Worm (Caenorhabditis elegans) whole organism, early embryonic: Measurements from ENCODE around the gene col-160.

Experiments used
- B0310.2 ChIP-seq: sonication (generic microtip); optimal IDR thresholded peaks from 2 replicates; lab custom pipeline; 2016; ENCODE audit warnings: mild to moderate bottlenecking, missing genetic modification characterization, missing compliant biosample characterization
- F13C5.2 ChIP-seq: sonication (generic microtip); optimal IDR thresholded peaks from 2 replicates; lab custom pipeline; 2017; ENCODE audit warnings: mild to moderate bottlenecking, missing genetic modification characterization, inconsistent platforms, missing compliant biosample characterization
- aly-1 ChIP-seq: sonication (generic microtip); optimal IDR thresholded peaks from 2 replicates; lab custom pipeline; 2016; ENCODE audit warnings: missing genetic modification characterization, missing compliant biosample characterization
- ama-1 ChIP-seq: fragments of 150-350 bp; optimal IDR thresholded peaks from 2 replicates; lab custom pipeline; 2014
- ceh-13 ChIP-seq: fragments of 200-800 bp; sonication (Bioruptor generic); optimal IDR thresholded peaks from 2 replicates; lab custom pipeline; 2018; ENCODE audit warnings: mild to moderate bottlenecking, missing genetic modification characterization, missing compliant biosample characterization
- ceh-36 ChIP-seq: sonication (generic microtip); optimal IDR thresholded peaks from 2 replicates; lab custom pipeline; 2016; ENCODE audit warnings: missing genetic modification characterization, inconsistent platforms, missing compliant biosample characterization
- ets-7 ChIP-seq: sonication (generic microtip); optimal IDR thresholded peaks from 2 replicates; lab custom pipeline; 2016; ENCODE audit warnings: missing genotype, missing genetic modification characterization, missing compliant biosample characterization
- flt-1 ChIP-seq: fragments of 200-800 bp; sonication (Bioruptor generic); IDR thresholded peaks from 2 replicates; pipeline ENCODE4 v1.3.6; 2022; ENCODE audit warnings: missing genetic modification characterization, missing compliant biosample characterization
- hmbx-1 ChIP-seq: sonication (generic microtip); optimal IDR thresholded peaks from 2 replicates; lab custom pipeline; 2016; ENCODE audit warnings: mild to moderate bottlenecking, missing genetic modification characterization, missing compliant biosample characterization
- hmg-4 ChIP-seq: fragments of 200-800 bp; sonication (Bioruptor generic); optimal IDR thresholded peaks from 2 replicates; lab custom pipeline; 2018; ENCODE audit warnings: mild to moderate bottlenecking, missing genetic modification characterization, missing compliant biosample characterization
- hnd-1 ChIP-seq: sonication (generic microtip); optimal IDR thresholded peaks from 2 replicates; lab custom pipeline; 2016; ENCODE audit warnings: missing genetic modification characterization, missing compliant biosample characterization
- pes-1 ChIP-seq: fragments of 200-800 bp; sonication (Bioruptor generic); IDR thresholded peaks from 2 replicates; pipeline ENCODE4 v1.3.6; 2022; ENCODE audit warnings: missing genetic modification reagents, missing genetic modification characterization, missing compliant biosample characterization
- scrt-1 ChIP-seq: fragments of 200-800 bp; sonication (Bioruptor generic); IDR thresholded peaks from 2 replicates; pipeline ENCODE4 v1.3.6; 2022; ENCODE audit warnings: missing genetic modification characterization, missing compliant biosample characterization
- sea-1 ChIP-seq: fragments of 200-800 bp; sonication (Bioruptor generic); conservative IDR thresholded peaks from 2 replicates; pipeline ENCODE4 v1.3.6; 2022; ENCODE audit warnings: missing genetic modification characterization, missing compliant biosample characterization
- tbx-11 ChIP-seq: fragments of 200-800 bp; sonication (Bioruptor generic); IDR thresholded peaks from 2 replicates; pipeline ENCODE4 v1.3.6; 2022; ENCODE audit warnings: missing genetic modification characterization, missing compliant biosample characterization
- tbx-37 ChIP-seq: fragments of 200-800 bp; sonication (Bioruptor generic); conservative IDR thresholded peaks from 2 replicates; pipeline ENCODE4 v1.3.6; 2022; ENCODE audit warnings: missing genetic modification reagents, missing genetic modification characterization, missing compliant biosample characterization
- tra-4 ChIP-seq: sonication (generic microtip); optimal IDR thresholded peaks from 2 replicates; lab custom pipeline; 2017; ENCODE audit warnings: missing genetic modification characterization, missing compliant biosample characterization

col-160 gene

ce11 chrV:13173718-13174117, 28.3 kb downstream of the col-160 start:
- TF ChIP-seq pes-1 (no peak), B0310.2 (no peak), hnd-1 (tag; lab: Kevin White, UChicago) (no peak), ets-7 (tag; lab: Kevin White, UChicago) (no peak), ama-1 (lab: Kevin White, UChicago) (no peak), hmbx-1 (tag; lab: Kevin White, UChicago) (no peak), scrt-1 (GFP tag; lab: Robert Waterston, UW) (no peak), sea-1 (GFP tag; lab: Robert Waterston, UW) (no peak), flt-1 (GFP tag; lab: Robert Waterston, UW) (no peak), F13C5.2 (tag; lab: Kevin White, UChicago) (no peak), hmg-4 (GFP tag; lab: Kevin White, UChicago) (no peak), tbx-37 (GFP tag; lab: Robert Waterston, UW) (no peak), aly-1 (tag; lab: Kevin White, UChicago) (no peak), tra-4 (tag; lab: Kevin White, UChicago) (no peak), ceh-36 (no peak), ceh-13 (GFP tag; lab: Kevin White, UChicago) (no peak)

DNA sequence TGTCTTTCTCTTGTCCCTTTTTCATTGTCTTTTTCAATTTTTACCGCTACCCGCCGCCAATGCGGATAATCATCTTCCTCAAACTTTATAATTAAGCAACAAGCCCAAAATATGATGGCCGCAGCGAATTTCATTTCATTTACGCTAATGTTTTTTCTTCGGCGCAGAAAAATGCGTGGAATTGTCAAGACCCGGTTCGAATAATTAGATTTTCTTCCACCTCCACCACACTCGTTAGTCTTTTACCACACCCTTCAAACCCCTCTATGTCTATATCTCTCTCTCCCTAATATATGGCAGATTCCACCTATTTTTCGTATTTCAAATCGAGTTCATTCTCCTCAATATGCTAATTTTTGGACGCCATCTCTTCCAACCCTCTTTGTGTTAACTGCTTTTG, 31.5 kb downstream of the col-160 start:
- no peak for TF ChIP-seq hmg-4 (GFP tag; lab: Kevin White, UChicago)
- no peak for TF ChIP-seq scrt-1 (GFP tag; lab: Robert Waterston, UW)
- TF ChIP-seq tbx-37 (GFP tag; lab: Robert Waterston, UW), result no peak
- TF ChIP-seq ama-1 (lab: Kevin White, UChicago), result no peak
- TF ChIP-seq flt-1 (GFP tag; lab: Robert Waterston, UW), result no peak
- TF ChIP-seq tra-4 (tag; lab: Kevin White, UChicago), result no peak
- no peak for TF ChIP-seq hmbx-1 (tag; lab: Kevin White, UChicago)
- TF ChIP-seq ceh-13 (GFP tag; lab: Kevin White, UChicago), result no peak
- no peak for TF ChIP-seq hnd-1 (tag; lab: Kevin White, UChicago)
- no peak for TF ChIP-seq tbx-11
- TF ChIP-seq F13C5.2 (tag; lab: Kevin White, UChicago), result no peak
- no peak for TF ChIP-seq sea-1 (GFP tag; lab: Robert Waterston, UW)
- no peak for TF ChIP-seq aly-1 (tag; lab: Kevin White, UChicago)
- no peak for TF ChIP-seq B0310.2
- no peak for TF ChIP-seq ceh-36
- TF ChIP-seq pes-1, result no peak
- no peak for TF ChIP-seq ets-7 (tag; lab: Kevin White, UChicago)

ce11 chrV:13166582-13166981, 35.4 kb downstream of the col-160 start:
- TF ChIP-seq scrt-1 (GFP tag; lab: Robert Waterston, UW), result 0 out of 2 replicates have a peak, but pooled peaks have one; percentile 17
- no peak for TF ChIP-seq ceh-36

DNA sequence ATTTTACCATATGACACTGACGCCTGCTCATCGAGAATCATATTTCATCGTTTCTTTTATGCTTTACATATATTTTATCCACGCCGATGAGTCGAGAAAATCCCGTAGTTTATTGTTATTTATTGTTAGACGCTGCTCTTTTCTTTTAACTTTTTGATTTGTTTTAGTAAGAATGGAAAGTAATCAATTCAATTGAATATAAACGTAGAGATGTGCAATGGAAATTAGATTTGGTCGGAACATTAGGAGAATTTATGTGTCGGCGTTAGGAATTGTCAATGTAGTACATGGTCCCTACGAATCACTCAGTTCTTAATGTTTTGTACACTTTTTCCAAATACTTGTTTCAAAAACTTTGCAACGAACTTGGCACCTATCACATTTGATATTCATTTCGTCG, 36.7 kb downstream of the col-160 start:
- TF ChIP-seq aly-1 (tag; lab: Kevin White, UChicago) (no peak), hmg-4 (GFP tag; lab: Kevin White, UChicago) (no peak)

- TF ChIP-seq hnd-1 (tag; lab: Kevin White, UChicago) (no peak), tbx-11 (no peak), ama-1 (lab: Kevin White, UChicago) (no peak), tra-4 (tag; lab: Kevin White, UChicago) (no peak), tbx-37 (GFP tag; lab: Robert Waterston, UW) (no peak), hmbx-1 (tag; lab: Kevin White, UChicago) (no peak), ets-7 (tag; lab: Kevin White, UChicago) (no peak), F13C5.2 (tag; lab: Kevin White, UChicago) (no peak), ceh-13 (GFP tag; lab: Kevin White, UChicago) (no peak), hmg-4 (GFP tag; lab: Kevin White, UChicago) (no peak), scrt-1 (GFP tag; lab: Robert Waterston, UW) (no peak), B0310.2 (no peak), pes-1 (no peak), ceh-36 (no peak), flt-1 (GFP tag; lab: Robert Waterston, UW) (no peak), aly-1 (tag; lab: Kevin White, UChicago) (no peak), sea-1 (GFP tag; lab: Robert Waterston, UW) (no peak)
Measured at ce11 chrV:13163841-13164240, 38.1 kb downstream of the col-160 start.

ce11 chrV:13162885-13163284, 39.1 kb downstream of the col-160 start:
- TF ChIP-seq flt-1 (GFP tag; lab: Robert Waterston, UW) (no peak), pes-1 (no peak), ama-1 (lab: Kevin White, UChicago) (no peak), scrt-1 (GFP tag; lab: Robert Waterston, UW) (no peak), tra-4 (tag; lab: Kevin White, UChicago) (no peak)

ce11 chrV:13161052-13161451, 40.9 kb downstream of the col-160 start:
- TF ChIP-seq flt-1 (GFP tag; lab: Robert Waterston, UW), result no peak

- TF ChIP-seq pes-1 (no peak), aly-1 (tag; lab: Kevin White, UChicago) (no peak), ama-1 (lab: Kevin White, UChicago) (no peak), tra-4 (tag; lab: Kevin White, UChicago) (no peak), sea-1 (GFP tag; lab: Robert Waterston, UW) (no peak), hnd-1 (tag; lab: Kevin White, UChicago) (no peak), B0310.2 (no peak), scrt-1 (GFP tag; lab: Robert Waterston, UW) (no peak), hmg-4 (GFP tag; lab: Kevin White, UChicago) (no peak), ceh-36 (no peak), flt-1 (GFP tag; lab: Robert Waterston, UW) (no peak), F13C5.2 (tag; lab: Kevin White, UChicago) (no peak), hmbx-1 (tag; lab: Kevin White, UChicago) (no peak), tbx-37 (GFP tag; lab: Robert Waterston, UW) (no peak), tbx-11 (no peak), ets-7 (tag; lab: Kevin White, UChicago) (no peak), ceh-13 (GFP tag; lab: Kevin White, UChicago) (no peak)
Measured at ce11 chrV:13157073-13157472, 44.9 kb downstream of the col-160 start.
